Worm (Caenorhabditis elegans): ENCODE results near the gene ltah-1.1.

DNA sequence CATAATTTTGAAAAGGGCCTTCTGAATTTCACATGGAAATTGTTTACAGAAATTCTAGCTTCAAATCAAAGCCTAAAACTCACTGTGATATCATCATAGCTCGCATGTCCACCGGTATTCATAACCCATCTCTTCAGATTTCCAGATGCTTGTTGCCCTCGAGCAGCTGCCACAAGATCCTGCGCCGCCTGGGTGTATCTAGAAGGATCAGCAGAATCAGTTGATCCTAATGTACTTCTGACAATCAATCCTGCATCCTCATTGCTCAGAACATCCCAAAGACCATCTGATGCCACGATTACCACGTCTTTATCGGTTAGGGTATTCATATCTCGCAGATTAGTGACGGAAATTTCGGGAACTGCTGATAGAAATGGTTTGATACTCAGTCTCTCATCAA lies 13.5 kb upstream of the ltah-1.1 start:
- TF ChIP-seq klf-2 (GFP tag; conservative IDR thresholded peaks at IDR 0.05) (no peak), cog-1 (tag; optimal IDR thresholded peaks at IDR 0.05) (no peak), ztf-23 (GFP tag; IDR thresholded peaks at IDR 0.05) (no peak), med-1 (GFP tag; optimal IDR thresholded peaks at IDR 0.05; ENCODE audit: insufficient read depth) (no peak), flt-1 (GFP tag; IDR thresholded peaks at IDR 0.05) (no peak), ztf-29 (GFP tag; IDR thresholded peaks at IDR 0.05) (no peak), T22C8.4 (GFP tag; IDR thresholded peaks at IDR 0.05) (no peak), ref-1 (GFP tag; conservative IDR thresholded peaks at IDR 0.05) (no peak), tab-1 (GFP tag; IDR thresholded peaks at IDR 0.05) (no peak)
